Worm (Caenorhabditis elegans) whole organism, young adult: Measurements from ENCODE around the gene btbd-10.

Experiments
- D2030.7 ChIP-seq: fragments of 200-800 bp; sonication (Bioruptor generic); IDR thresholded peaks from 2 replicates; pipeline ENCODE4 v1.3.6; 2022; ENCODE audit warnings: missing genetic modification reagents, missing genetic modification characterization, missing compliant biosample characterization
- T07F8.4 ChIP-seq: sonication (generic microtip); optimal IDR thresholded peaks from 2 replicates; lab custom pipeline; 2016; ENCODE audit warnings: mild to moderate bottlenecking, missing genetic modification characterization, moderate library complexity, missing compliant biosample characterization
- T26A5.8 ChIP-seq: sonication (generic microtip); optimal IDR thresholded peaks from 2 replicates; lab custom pipeline; 2016; ENCODE audit warnings: missing genetic modification characterization, missing compliant biosample characterization
- ZK185.1 ChIP-seq: sonication (generic microtip); optimal IDR thresholded peaks from 2 replicates; lab custom pipeline; 2016; ENCODE audit warnings: mild to moderate bottlenecking, missing genetic modification characterization, missing compliant biosample characterization; ENCODE audit not compliant: poor library complexity, severe bottlenecking
- aptf-3 ChIP-seq: fragments of 200-800 bp; sonication (Bioruptor generic); IDR thresholded peaks from 2 replicates; pipeline ENCODE4 v1.3.6; 2022; ENCODE audit warnings: missing genetic modification characterization, missing compliant biosample characterization
- athp-1 ChIP-seq: sonication (generic microtip); optimal IDR thresholded peaks from 2 replicates; lab custom pipeline; 2017; ENCODE audit warnings: mild to moderate bottlenecking, missing genetic modification characterization, missing compliant biosample characterization
- bed-2 ChIP-seq: fragments of 200-800 bp; sonication (Bioruptor generic); IDR thresholded peaks from 2 replicates; pipeline ENCODE4 v1.3.6; 2022; ENCODE audit warnings: missing genetic modification reagents, missing genetic modification characterization, missing compliant biosample characterization
- cebp-1 ChIP-seq, 2 experiments: fragments of 200-800 bp in 1 of 2; sonication (Bioruptor generic) in 1 of 2; sonication (generic microtip) in 1 of 2; IDR thresholded peaks in 1 of 2; optimal IDR thresholded peaks in 1 of 2; 2 replicates each; pipeline versions ENCODE4 v1.3.6 to Lab custom; 2017 to 2022; ENCODE audit warnings: missing compliant biosample characterization in 2 of 2, missing genetic modification characterization in 2 of 2, mild to moderate bottlenecking in 1 of 2, missing genetic modification reagents in 1 of 2, moderate library complexity in 1 of 2
- ceh-27 ChIP-seq: fragments of 200-800 bp; sonication (Bioruptor generic); optimal IDR thresholded peaks from 2 replicates; lab custom pipeline; 2018; ENCODE audit warnings: mild to moderate bottlenecking, missing genetic modification characterization, moderate library complexity, missing compliant biosample characterization
- dox-1 ChIP-seq: fragments of 200-800 bp; sonication (Bioruptor generic); IDR thresholded peaks from 2 replicates; pipeline ENCODE4 v1.3.6; 2022; ENCODE audit warnings: missing genetic modification reagents, missing genetic modification characterization, missing compliant biosample characterization
- dpl-1 ChIP-seq: fragments of 150-350 bp; optimal IDR thresholded peaks from 2 replicates; lab custom pipeline; 2014; ENCODE audit warnings: missing biosample characterization, missing genetic modification reagents, missing genetic modification characterization
- efl-1 ChIP-seq: fragments of 150-350 bp; optimal IDR thresholded peaks from 2 replicates; lab custom pipeline; 2014; ENCODE audit warnings: missing biosample characterization, missing genetic modification reagents, missing genetic modification characterization
- hmg-1.2 ChIP-seq: fragments of 200-800 bp; sonication (Bioruptor generic); IDR thresholded peaks from 2 replicates; pipeline ENCODE4 v1.3.6; 2022; ENCODE audit warnings: missing genetic modification reagents, missing genetic modification characterization, missing compliant biosample characterization
- hsf-1 ChIP-seq: fragments of 200-800 bp; sonication (Bioruptor generic); IDR thresholded peaks from 2 replicates; pipeline ENCODE4 v1.3.6; 2022; ENCODE audit warnings: missing genetic modification reagents, missing genetic modification characterization, missing compliant biosample characterization
- lin-40 ChIP-seq: sonication (generic microtip); optimal IDR thresholded peaks from 2 replicates; lab custom pipeline; 2016; ENCODE audit warnings: missing genetic modification characterization, mild to moderate bottlenecking, missing compliant biosample characterization, missing genotype, missing genetic modification reagents
- lin-54 ChIP-seq: fragments of 200-800 bp; sonication (Bioruptor generic); optimal IDR thresholded peaks from 2 replicates; lab custom pipeline; 2018; ENCODE audit warnings: mild to moderate bottlenecking, missing genetic modification characterization, missing compliant biosample characterization
- lsl-1 ChIP-seq: fragments of 200-800 bp; sonication (Bioruptor generic); optimal IDR thresholded peaks from 2 replicates; lab custom pipeline; 2018; ENCODE audit warnings: mild to moderate bottlenecking, missing genetic modification characterization, moderate library complexity, missing compliant biosample characterization
- lsy-27 ChIP-seq: sonication (generic microtip); optimal IDR thresholded peaks from 2 replicates; lab custom pipeline; 2017; ENCODE audit warnings: missing genetic modification characterization, mild to moderate bottlenecking, missing compliant biosample characterization, antibody characterized with exemption, missing genotype, borderline replicate concordance; ENCODE audit not compliant: insufficient read depth
- madf-6 ChIP-seq: fragments of 200-800 bp; sonication (Bioruptor generic); IDR thresholded peaks from 2 replicates; pipeline ENCODE4 v1.3.6; 2022; ENCODE audit warnings: missing genetic modification reagents, missing genetic modification characterization, missing compliant biosample characterization
- madf-8 ChIP-seq: fragments of 200-800 bp; sonication (Bioruptor generic); conservative IDR thresholded peaks from 2 replicates; pipeline ENCODE4 v1.3.6; 2022; ENCODE audit warnings: missing genetic modification reagents, missing genetic modification characterization, missing compliant biosample characterization
- mes-4 ChIP-seq: sonication (generic microtip); optimal IDR thresholded peaks from 2 replicates; lab custom pipeline; 2016; ENCODE audit warnings: missing genotype, missing genetic modification characterization, missing compliant biosample characterization
- nfya-2 ChIP-seq: fragments of 200-800 bp; sonication (Bioruptor generic); IDR thresholded peaks from 2 replicates; pipeline ENCODE4 v1.3.6; 2022; ENCODE audit warnings: missing genetic modification reagents, missing genetic modification characterization, missing compliant biosample characterization
- nfyb-1 ChIP-seq: fragments of 200-800 bp; sonication (Bioruptor generic); IDR thresholded peaks from 2 replicates; pipeline ENCODE4 v1.3.6; 2022; ENCODE audit warnings: missing genetic modification reagents, missing genetic modification characterization, missing compliant biosample characterization
- nhr-120 ChIP-seq: fragments of 200-800 bp; sonication (Bioruptor generic); IDR thresholded peaks from 2 replicates; pipeline ENCODE4 v1.3.6; 2022; ENCODE audit warnings: missing genetic modification characterization, missing compliant biosample characterization
- nhr-80 ChIP-seq: sonication (generic microtip); optimal IDR thresholded peaks from 2 replicates; lab custom pipeline; 2016; ENCODE audit warnings: missing genetic modification characterization, missing compliant biosample characterization
- sea-2 ChIP-seq: fragments of 200-800 bp; sonication (Bioruptor generic); IDR thresholded peaks from 2 replicates; pipeline ENCODE4 v1.3.6; 2022; ENCODE audit warnings: missing genetic modification characterization, missing compliant biosample characterization
- snpc-4 ChIP-seq, 5 experiments: fragments of 150-350 bp in 1 of 5; sonication (generic microtip) in 4 of 5; optimal IDR thresholded peaks; 2 replicates each; lab custom pipeline; 2014 to 2018; ENCODE audit warnings: missing genetic modification characterization in 5 of 5, missing biosample characterization in 3 of 5, antibody characterized with exemption in 2 of 5, mild to moderate bottlenecking in 2 of 5, missing compliant biosample characterization in 2 of 5, missing genotype in 2 of 5, moderate library complexity in 2 of 5, missing genetic modification reagents in 1 of 5
- tbp1 ChIP-seq: fragments of 200-800 bp; sonication (Bioruptor generic); optimal IDR thresholded peaks from 2 replicates; lab custom pipeline; 2018; ENCODE audit warnings: mild to moderate bottlenecking, missing genetic modification characterization, missing compliant biosample characterization
- tbx-9 ChIP-seq: sonication (generic microtip); optimal IDR thresholded peaks from 2 replicates; lab custom pipeline; 2016; ENCODE audit warnings: borderline replicate concordance, missing genetic modification characterization, inconsistent platforms, missing compliant biosample characterization
- zim-3 ChIP-seq: sonication (generic microtip); optimal IDR thresholded peaks from 2 replicates; lab custom pipeline; 2017; ENCODE audit warnings: mild to moderate bottlenecking, missing genetic modification characterization, moderate library complexity, missing compliant biosample characterization
- ztf-26 ChIP-seq: sonication (generic microtip); optimal IDR thresholded peaks from 2 replicates; lab custom pipeline; 2017; ENCODE audit warnings: missing genetic modification characterization, missing compliant biosample characterization

The btbd-10 gene

DNA sequence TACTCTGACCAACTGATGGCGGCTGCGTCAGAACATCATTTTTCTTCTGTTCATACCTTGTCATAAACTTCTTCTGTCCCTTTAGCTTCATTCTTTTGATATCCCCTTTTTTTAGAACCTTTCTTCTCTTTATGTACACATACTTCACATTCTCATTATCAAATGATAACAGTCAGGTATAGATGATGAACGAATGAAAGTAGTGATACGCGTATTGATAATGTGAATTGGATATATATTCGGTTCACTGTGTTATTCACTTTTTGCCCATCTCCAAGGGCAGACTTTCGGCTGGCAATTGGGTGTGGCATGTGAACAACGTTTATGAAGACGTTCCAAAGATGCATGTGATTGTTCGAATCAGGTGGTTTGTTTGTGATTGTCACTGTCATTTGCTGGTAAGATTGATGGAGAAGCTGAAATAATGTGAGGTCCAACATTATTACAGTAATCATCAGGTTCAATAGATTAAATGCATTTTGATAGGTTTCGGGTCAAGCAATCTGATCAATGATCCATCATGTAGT, 30.4 kb upstream of the btbd-10 start, which contains the start of gene F11G11.15:
Gene F11G11.15, plus strand, starts transcription at position 511 of the 527 bp plus-strand sequence.
- TF ChIP-seq ztf-26 (peak; percentile 39), nhr-80 (tag; lab: Kevin White, UChicago) (no peak)

DNA sequence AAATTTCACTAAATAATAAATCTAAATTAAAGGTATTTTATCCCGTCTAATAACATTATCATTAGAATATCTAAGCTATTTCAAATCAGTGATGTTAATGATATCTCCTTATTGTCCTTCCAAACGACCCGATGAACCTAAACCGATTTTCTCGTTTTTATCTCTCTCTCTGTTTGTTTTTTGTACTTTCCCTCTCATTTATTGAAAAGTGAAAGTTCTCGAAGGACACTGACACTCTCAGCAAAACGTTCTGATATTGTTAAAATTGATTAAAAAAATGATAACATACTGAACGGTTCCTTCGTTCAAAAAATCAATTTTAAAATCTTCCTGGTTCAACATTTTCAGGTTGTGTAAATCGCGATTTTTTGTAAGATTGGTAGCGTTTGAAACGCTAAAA, 28.7 kb upstream of the btbd-10 start, which contains the start of gene F11G11.13:
Gene F11G11.13, minus strand, starts transcription at position 89 of the 400 bp plus-strand sequence.
- TF ChIP-seq lin-40 (tag; lab: Kevin White, UChicago) (peak; percentile 16), bed-2 (GFP tag; lab: Robert Waterston, UW) (no peak)

- TF ChIP-seq lsy-27, result no peak
- TF ChIP-seq nhr-80 (tag; lab: Kevin White, UChicago), result peak; percentile 29
Observed at ce11 chrII:4879629-4880028, 25.2 kb upstream of the btbd-10 start, which contains the start of gene gst-6. gst-6 (plus strand) TSS chrII:4879891.

DNA sequence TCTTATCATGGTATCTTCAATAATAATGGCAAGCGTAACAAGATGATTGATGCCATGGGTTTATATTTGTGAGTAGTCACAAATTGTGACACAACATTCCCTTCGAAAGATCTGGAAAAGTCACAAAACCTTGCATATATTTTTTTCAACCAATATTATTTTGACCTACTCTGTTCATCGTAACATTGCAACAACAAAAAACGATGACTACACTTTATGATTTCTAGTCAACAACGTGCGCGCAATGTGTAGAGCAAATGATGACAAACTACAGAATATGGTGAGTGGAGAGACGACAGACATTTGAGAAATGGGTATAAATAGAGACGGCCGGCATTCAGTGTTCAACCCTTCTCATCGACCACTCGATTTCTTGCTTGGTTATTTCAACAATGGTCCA, 23.1 kb upstream of the btbd-10 start, which contains the start of gene gst-7:
Gene gst-7, plus strand, starts transcription at position 336 of the 400 bp plus-strand sequence.
- peak; percentile 68 for TF ChIP-seq efl-1
- no peak for TF ChIP-seq athp-1 (tag; lab: Kevin White, UChicago)
- peak; percentile 18 for TF ChIP-seq lin-54 (GFP tag; lab: Kevin White, UChicago)
- TF ChIP-seq lin-40 (tag; lab: Kevin White, UChicago), result peak; percentile 28
- 0 out of 2 replicates have a peak, but pooled peaks have one; percentile 32 for TF ChIP-seq nfyb-1 (GFP tag; lab: Robert Waterston, UW)
- TF ChIP-seq madf-6 (GFP tag; lab: Robert Waterston, UW), result peak; percentile 72
- no peak for TF ChIP-seq T07F8.4 (tag; lab: Kevin White, UChicago)
- TF ChIP-seq madf-8 (GFP tag; lab: Robert Waterston, UW), result peak; percentile 35; the same call in 1 of the 2 replicates
- TF ChIP-seq zim-3 (tag; lab: Kevin White, UChicago), result no peak
- peak; percentile 58; the same call in 1 of the 2 replicates for TF ChIP-seq hmg-1.2 (GFP tag; lab: Robert Waterston, UW)
- TF ChIP-seq hsf-1 (GFP tag; lab: Robert Waterston, UW), result peak; percentile 44; the same call in 1 of the 2 replicates
- TF ChIP-seq dpl-1 (GFP tag; lab: Kevin White, UChicago), result peak; percentile 48
- TF ChIP-seq tbp1, result peak; percentile 41
- TF ChIP-seq ztf-26, result no peak
- peak; percentile 38 for TF ChIP-seq ceh-27 (GFP tag; lab: Kevin White, UChicago)
- peak; percentile 58 for TF ChIP-seq nhr-80 (tag; lab: Kevin White, UChicago)
- no peak for TF ChIP-seq cebp-1 (GFP tag; IDR thresholded peaks at IDR 0.05; lab: Robert Waterston, UW)
- TF ChIP-seq cebp-1 (tag; optimal IDR thresholded peaks at IDR 0.05; lab: Kevin White, UChicago), result peak; percentile 1
- TF ChIP-seq dox-1 (GFP tag; lab: Robert Waterston, UW), result 0 out of 2 replicates have a peak, but pooled peaks have one; percentile 7
- TF ChIP-seq aptf-3 (GFP tag; lab: Robert Waterston, UW), result 0 out of 2 replicates have a peak, but pooled peaks have one; percentile 60
- peak; percentile 10 for TF ChIP-seq lsl-1 (GFP tag; lab: Kevin White, UChicago)
- TF ChIP-seq nfya-2 (GFP tag; lab: Robert Waterston, UW), result no peak
- TF ChIP-seq mes-4 (tag; lab: Kevin White, UChicago), result no peak
- peak; percentile 25; the same call in 1 of the 2 replicates for TF ChIP-seq D2030.7 (GFP tag; lab: Robert Waterston, UW)
- no peak for TF ChIP-seq T26A5.8 (tag; lab: Kevin White, UChicago)

DNA sequence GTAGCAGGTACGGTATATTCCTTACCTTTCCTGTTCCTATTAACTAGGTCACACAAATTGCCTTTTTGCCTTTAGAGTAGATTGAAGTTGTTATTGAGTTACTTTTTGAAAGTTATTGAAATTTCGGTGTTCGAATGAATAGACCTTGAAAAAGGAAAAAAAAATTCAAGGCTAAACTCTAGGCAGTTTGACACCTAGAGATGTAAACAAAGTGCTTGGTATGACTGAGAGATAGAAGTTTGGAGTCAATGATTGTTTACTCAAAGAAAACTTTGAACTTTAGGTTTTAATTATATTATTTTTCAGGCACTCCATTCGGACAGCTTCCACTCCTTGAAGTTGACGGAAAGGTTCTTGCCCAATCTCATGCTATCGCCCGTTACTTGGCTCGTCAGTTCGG, 22.3 kb upstream of the btbd-10 start:
- no peak for TF ChIP-seq ZK185.1 (tag; lab: Kevin White, UChicago)
- no peak for TF ChIP-seq snpc-4 (GFP tag; optimal IDR thresholded peaks at IDR 0.05; lab: Kevin White, UChicago)
- TF ChIP-seq snpc-4 (tag; optimal IDR thresholded peaks at IDR 0.05; lab: Kevin White, UChicago), result no peak
- TF ChIP-seq nhr-120 (GFP tag; lab: Robert Waterston, UW), result no peak
- no peak for TF ChIP-seq sea-2 (GFP tag; lab: Robert Waterston, UW)
- no peak for TF ChIP-seq tbx-9 (tag; lab: Kevin White, UChicago)
- TF ChIP-seq, all 124 proteins: peak for 0
